Fruit fly (Drosophila melanogaster) whole organism, pupa: Measurements from ENCODE around the gene CG5516.

ENCODE experiments used
- CG10348 ChIP-seq: fragments of 200-800 bp; sonication (Bioruptor generic); IDR thresholded peaks from 2 replicates; pipeline ENCODE4 v1.3.6; 2022; ENCODE audit warnings: missing biosample characterization, missing genetic modification characterization
- CG12605 ChIP-seq: fragments of 200-800 bp; sonication (Bioruptor generic); IDR thresholded peaks from 2 replicates; pipeline ENCODE4 v1.3.6; 2022; ENCODE audit warnings: missing biosample characterization, missing genetic modification characterization
- CG13204 ChIP-seq: fragments of 200-800 bp; sonication (Bioruptor generic); optimal IDR thresholded peaks from 2 replicates; lab custom pipeline; 2018; ENCODE audit warnings: missing biosample characterization, mild to moderate bottlenecking, missing genetic modification characterization, moderate library complexity
- CG14655 ChIP-seq: fragments of 200-800 bp; sonication (Bioruptor generic); optimal IDR thresholded peaks from 3 replicates; lab custom pipeline; 2017; ENCODE audit warnings: mild to moderate bottlenecking, missing biosample characterization, missing genetic modification reagents, missing genetic modification characterization
- CG15710 ChIP-seq: fragments of 200-800 bp; sonication (Bioruptor generic); optimal IDR thresholded peaks from 2 replicates; lab custom pipeline; 2018; ENCODE audit warnings: missing biosample characterization, mild to moderate bottlenecking, missing genetic modification characterization, moderate library complexity
- CG17806 ChIP-seq: fragments of 200-800 bp; sonication (Bioruptor generic); optimal IDR thresholded peaks from 2 replicates; lab custom pipeline; 2018; ENCODE audit warnings: missing biosample characterization, mild to moderate bottlenecking, missing genetic modification characterization, moderate library complexity
- CG32121 ChIP-seq: fragments of 200-800 bp; sonication (Bioruptor generic); IDR thresholded peaks from 2 replicates; pipeline ENCODE4 v1.3.6; 2022; ENCODE audit warnings: missing biosample characterization, missing genetic modification characterization
- CG34367 ChIP-seq: fragments of 200-800 bp; sonication (Bioruptor generic); optimal IDR thresholded peaks from 2 replicates; lab custom pipeline; 2018; ENCODE audit warnings: missing biosample characterization, mild to moderate bottlenecking, missing genetic modification characterization
- CG4496 ChIP-seq: fragments of 200-800 bp; sonication (Bioruptor generic); IDR thresholded peaks from 3 replicates; pipeline ENCODE4 v1.3.6; 2022; ENCODE audit warnings: missing biosample characterization, missing genetic modification characterization
- CG8159 ChIP-seq: fragments of 200-800 bp; sonication (Bioruptor generic); optimal IDR thresholded peaks from 3 replicates; lab custom pipeline; 2018; ENCODE audit warnings: missing biosample characterization, mild to moderate bottlenecking, missing genetic modification characterization, moderate library complexity
- CG8301 ChIP-seq: fragments of 200-800 bp; sonication (Bioruptor generic); optimal IDR thresholded peaks from 2 replicates; lab custom pipeline; 2018; ENCODE audit warnings: missing biosample characterization, mild to moderate bottlenecking, missing genetic modification characterization
- CG9948 ChIP-seq: fragments of 200-800 bp; sonication (Bioruptor generic); optimal IDR thresholded peaks from 2 replicates; lab custom pipeline; 2018; ENCODE audit warnings: missing biosample characterization, mild to moderate bottlenecking, missing genetic modification characterization, moderate library complexity
- D1 ChIP-seq: fragments of 200-800 bp; sonication (Bioruptor generic); optimal IDR thresholded peaks from 2 replicates; lab custom pipeline; 2018; ENCODE audit warnings: missing biosample characterization, mild to moderate bottlenecking, missing genetic modification characterization, moderate library complexity
- EcR ChIP-seq: fragments of 200-800 bp; sonication (Bioruptor generic); optimal IDR thresholded peaks from 3 replicates; lab custom pipeline; 2019; ENCODE audit warnings: missing biosample characterization, missing genetic modification characterization, mild to moderate bottlenecking, moderate library complexity, missing genetic modification reagents
- Ets98B ChIP-seq: fragments of 200-800 bp; sonication (Bioruptor generic); IDR thresholded peaks from 2 replicates; pipeline ENCODE4 v1.3.6; 2022; ENCODE audit warnings: missing biosample characterization, missing genetic modification characterization
- Pif1A ChIP-seq: fragments of 200-800 bp; sonication (Bioruptor generic); optimal IDR thresholded peaks from 3 replicates; lab custom pipeline; 2016; ENCODE audit warnings: missing biosample characterization, missing genetic modification characterization
- Pif1B ChIP-seq: fragments of 200-800 bp; sonication (Bioruptor generic); optimal IDR thresholded peaks from 3 replicates; lab custom pipeline; 2016; ENCODE audit warnings: missing biosample characterization, missing genetic modification characterization
- Snoo ChIP-seq: fragments of 200-800 bp; sonication (Bioruptor generic); optimal IDR thresholded peaks from 3 replicates; lab custom pipeline; 2017; ENCODE audit warnings: missing biosample characterization, mild to moderate bottlenecking, missing genetic modification characterization, inconsistent platforms
- fd96Ca ChIP-seq: fragments of 200-800 bp; sonication (Bioruptor generic); IDR thresholded peaks from 3 replicates; pipeline ENCODE4 v1.3.6; 2022; ENCODE audit warnings: missing biosample characterization, missing genetic modification characterization
- gl ChIP-seq: fragments of 200-800 bp; sonication (Bioruptor generic); optimal IDR thresholded peaks from 2 replicates; lab custom pipeline; 2018; ENCODE audit warnings: missing biosample characterization, mild to moderate bottlenecking, missing genetic modification characterization
- rn ChIP-seq: fragments of 200-800 bp; sonication (Bioruptor generic); IDR thresholded peaks from 2 replicates; pipeline ENCODE4 v1.3.6; 2022; ENCODE audit warnings: missing biosample characterization, missing genetic modification characterization

Gene CG5516

DNA sequence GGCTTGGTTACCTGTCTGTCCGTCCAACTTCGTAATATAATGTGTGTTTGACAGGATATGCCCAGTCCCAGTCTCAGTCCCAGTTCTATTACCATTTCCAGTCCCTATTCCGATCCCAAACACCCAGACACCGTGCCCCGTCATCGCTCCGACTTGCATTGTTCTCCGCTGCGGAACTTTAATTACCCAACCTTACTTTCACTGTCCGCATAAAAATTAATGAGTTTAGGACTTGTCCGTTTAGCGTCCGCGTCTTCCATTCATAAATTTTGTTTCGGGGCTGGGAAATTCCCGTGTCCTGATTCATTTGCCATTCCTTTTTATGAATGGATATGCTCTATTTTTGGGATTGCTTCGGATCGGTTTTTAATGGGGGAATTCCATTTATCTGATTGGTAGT lies 24.7 kb downstream of the CG5516 start:
- TF ChIP-seq CG17806 (tag; lab: Kevin White, UChicago) (no peak), fd96Ca (GFP tag; lab: Robert Waterston, UW) (no peak), rn (GFP tag; lab: Robert Waterston, UW) (no peak), CG15710 (no peak), Pif1A (GFP tag; lab: Kevin White, UChicago) (no peak), Ets98B (GFP tag; lab: Robert Waterston, UW) (no peak), CG4496 (GFP tag; lab: Robert Waterston, UW) (no peak), gl (tag; lab: Kevin White, UChicago) (no peak), CG14655 (no peak), CG13204 (no peak), CG34367 (tag; lab: Kevin White, UChicago) (no peak), EcR (no peak), Snoo (tag; lab: Kevin White, UChicago) (no peak), CG9948 (no peak)

DNA sequence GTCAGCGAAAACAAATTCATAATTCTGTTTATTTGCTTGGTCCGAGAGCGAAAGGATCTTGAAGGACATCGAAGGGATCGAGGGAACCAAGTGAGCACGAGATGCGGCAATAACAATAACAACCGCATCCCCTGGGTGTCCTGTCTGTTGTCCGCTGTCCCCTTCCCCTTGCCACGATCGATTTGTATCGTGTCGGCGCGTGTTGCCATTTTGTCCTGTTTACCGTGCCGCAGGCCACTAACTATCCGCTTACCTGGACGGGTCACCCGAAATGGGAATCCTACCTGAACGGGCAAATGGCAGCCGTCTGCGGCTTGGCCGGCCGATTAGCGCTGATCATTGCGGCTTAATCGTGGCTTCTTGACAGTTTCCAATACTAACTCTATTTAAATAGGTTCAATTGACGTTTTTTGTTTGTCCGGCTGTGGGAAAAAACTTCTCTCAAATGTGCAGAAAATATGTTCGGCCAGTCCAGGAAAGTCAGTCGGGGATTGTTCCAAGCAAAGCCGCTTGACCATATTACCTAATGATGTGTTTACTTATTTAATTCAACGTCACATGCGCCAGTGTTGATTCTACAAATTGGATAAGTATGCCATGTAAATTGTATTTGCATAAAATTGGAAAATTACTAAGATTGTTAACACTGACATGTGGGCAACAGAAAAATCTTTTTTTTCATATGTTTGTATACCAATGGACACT lies 25.7 kb downstream of the CG5516 start:
- TF ChIP-seq CG12605 (GFP tag; lab: Robert Waterston, UW) (no peak), CG15710 (no peak), Pif1B (no peak), CG13204 (no peak), CG8159 (no peak), CG17806 (tag; lab: Kevin White, UChicago) (no peak), CG4496 (GFP tag; lab: Robert Waterston, UW) (no peak), CG8301 (tag; lab: Kevin White, UChicago) (no peak), D1 (tag; lab: Kevin White, UChicago) (no peak), Pif1A (GFP tag; lab: Kevin White, UChicago) (no peak), gl (tag; lab: Kevin White, UChicago) (no peak), CG10348 (GFP tag; lab: Robert Waterston, UW) (no peak), CG9948 (no peak), CG34367 (tag; lab: Kevin White, UChicago) (no peak), rn (GFP tag; lab: Robert Waterston, UW) (no peak), fd96Ca (GFP tag; lab: Robert Waterston, UW) (no peak), Snoo (tag; lab: Kevin White, UChicago) (no peak), CG32121 (no peak), EcR (no peak)

DNA sequence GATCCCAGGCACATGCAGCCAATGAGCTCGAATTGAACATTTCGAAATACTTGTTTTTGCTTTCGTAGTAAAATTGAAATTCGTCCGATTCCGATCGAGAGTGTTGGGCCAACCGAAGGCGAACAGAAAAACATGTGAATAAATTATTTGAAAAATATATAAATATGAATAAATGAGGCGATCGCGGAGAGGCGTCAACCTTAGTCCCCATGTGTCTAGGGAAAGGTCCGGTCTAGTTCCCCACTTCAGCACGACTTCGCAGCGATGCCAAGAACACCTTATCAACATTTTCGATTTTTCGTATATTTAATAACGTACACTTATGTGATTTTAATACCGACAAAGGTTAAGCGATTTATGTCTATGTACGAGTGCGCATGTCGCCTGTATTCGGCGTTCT lies 27.9 kb downstream of the CG5516 start:
- TF ChIP-seq fd96Ca (GFP tag; lab: Robert Waterston, UW) (no peak), Pif1A (GFP tag; lab: Kevin White, UChicago) (no peak), CG17806 (tag; lab: Kevin White, UChicago) (no peak), CG10348 (GFP tag; lab: Robert Waterston, UW) (no peak), CG34367 (tag; lab: Kevin White, UChicago) (no peak), CG14655 (no peak), CG15710 (no peak), EcR (no peak), CG32121 (no peak), CG8301 (tag; lab: Kevin White, UChicago) (no peak)
- TF ChIP-seq, all 21 proteins: peak for 0

DNA sequence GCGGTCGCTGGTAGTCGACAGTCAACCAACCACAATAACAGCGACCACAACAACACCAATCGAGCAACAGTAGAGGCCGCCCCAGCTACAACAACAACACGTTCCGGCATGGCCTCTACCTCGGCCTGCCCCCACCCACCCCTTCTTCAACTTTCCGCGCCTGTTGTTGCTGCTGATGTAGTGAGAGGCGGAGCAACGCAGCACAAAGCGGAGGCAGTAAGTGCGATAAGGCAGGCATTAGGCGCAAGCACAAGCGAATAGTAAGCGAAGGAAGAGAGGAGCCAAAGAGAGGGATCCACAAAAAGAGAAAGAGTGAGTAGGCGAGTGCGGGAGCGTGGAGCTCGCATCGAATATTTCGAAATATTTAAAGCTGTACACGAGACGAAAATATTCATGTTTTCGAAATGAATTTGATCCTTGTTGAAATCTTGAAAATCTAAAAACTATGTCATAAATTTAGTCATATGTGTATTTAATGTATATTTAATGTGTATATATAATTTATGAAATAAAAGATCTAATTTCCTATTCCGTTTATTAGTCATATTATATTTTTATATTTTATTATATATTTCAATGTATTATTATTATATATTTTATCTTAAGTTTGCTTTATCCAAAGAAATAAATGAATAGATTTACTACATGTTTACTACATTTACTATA lies 29.6 kb downstream of the CG5516 start:
- TF ChIP-seq Ets98B (GFP tag; lab: Robert Waterston, UW) (peak; percentile 66; the same call in 1 of the 2 replicates), CG32121 (peak; percentile 69), D1 (tag; lab: Kevin White, UChicago) (peak; percentile 76), rn (GFP tag; lab: Robert Waterston, UW) (no peak), CG14655 (no peak), gl (tag; lab: Kevin White, UChicago) (peak; percentile 53), EcR (peak; percentile 41), CG15710 (peak; percentile 27), CG13204 (peak; percentile 83), CG10348 (GFP tag; lab: Robert Waterston, UW) (no peak), Snoo (tag; lab: Kevin White, UChicago) (no peak), CG4496 (GFP tag; lab: Robert Waterston, UW) (peak; percentile 82), CG34367 (tag; lab: Kevin White, UChicago) (no peak), CG8159 (peak; percentile 26), fd96Ca (GFP tag; lab: Robert Waterston, UW) (peak; percentile 69; the same call in 2 of the 3 replicates), CG12605 (GFP tag; lab: Robert Waterston, UW) (peak; percentile 66), CG9948 (no peak)

DNA sequence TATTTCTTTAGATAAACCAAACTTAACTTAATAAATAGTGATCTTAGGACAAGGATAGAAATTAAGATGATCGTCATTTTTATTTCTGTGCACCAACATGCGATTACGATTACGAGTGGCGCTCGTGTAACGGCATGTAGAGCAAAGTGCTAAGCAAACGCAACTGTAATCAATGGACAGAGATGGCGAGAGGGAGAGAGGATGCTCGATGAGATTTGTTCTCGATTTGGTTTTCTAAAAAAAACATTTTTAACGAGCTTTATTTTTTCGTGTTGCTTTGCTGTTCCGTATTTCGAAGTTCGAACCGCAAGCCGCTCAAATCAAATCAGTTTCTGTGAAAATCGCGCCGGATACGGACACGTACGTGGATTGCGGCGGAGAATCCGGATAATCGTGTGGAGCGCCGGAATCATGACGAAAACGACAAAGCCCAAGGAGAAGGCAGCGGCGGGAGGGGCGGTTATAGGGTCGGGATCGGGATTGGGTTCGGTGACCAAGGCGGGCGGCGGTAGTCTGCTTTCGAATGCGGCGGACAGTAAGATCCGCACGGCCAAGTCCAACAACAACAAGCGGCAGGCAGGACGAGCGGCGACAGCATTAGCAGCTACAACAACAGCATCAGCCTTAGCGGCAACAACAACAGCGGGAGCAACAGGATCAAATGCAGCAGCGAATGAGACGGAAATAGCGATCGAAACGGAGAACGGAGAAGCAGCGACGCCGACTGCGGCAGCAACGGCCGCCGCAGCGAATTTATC lies 30.3 kb downstream of the CG5516 start:
- TF ChIP-seq CG32121 (peak; percentile 31; the same call in 1 of the 2 replicates), CG17806 (tag; lab: Kevin White, UChicago) (no peak), rn (GFP tag; lab: Robert Waterston, UW) (no peak), EcR (no peak), D1 (tag; lab: Kevin White, UChicago) (no peak), CG14655 (peak; percentile 14), CG8301 (tag; lab: Kevin White, UChicago) (no peak), Pif1B (no peak), Ets98B (GFP tag; lab: Robert Waterston, UW) (no peak; the same call in 1 of the 2 replicates), gl (tag; lab: Kevin White, UChicago) (no peak), CG4496 (GFP tag; lab: Robert Waterston, UW) (peak; percentile 54; the same call in 1 of the 3 replicates), CG34367 (tag; lab: Kevin White, UChicago) (no peak), CG9948 (no peak), CG8159 (no peak), Pif1A (GFP tag; lab: Kevin White, UChicago) (no peak), CG12605 (GFP tag; lab: Robert Waterston, UW) (peak; percentile 58), Snoo (tag; lab: Kevin White, UChicago) (no peak), CG10348 (GFP tag; lab: Robert Waterston, UW) (no peak), CG13204 (peak; percentile 81), fd96Ca (GFP tag; lab: Robert Waterston, UW) (no peak), CG15710 (no peak)
- TF ChIP-seq, all 21 proteins: peak for 5
